Worm (Caenorhabditis elegans): ENCODE results near the gene T07G12.4.

ce11 chrIV:10515128-10515527 lies 23.4 kb downstream of the T07G12.4 start, which contains the start of gene C02F4.4:
- TF ChIP-seq nhr-11 (tag; optimal IDR thresholded peaks at IDR 0.05) (no peak), ztf-11 (tag; optimal IDR thresholded peaks at IDR 0.05) (no peak)
